Worm (Caenorhabditis elegans): ENCODE measurements around the gene Y6E2A.7.

DNA sequence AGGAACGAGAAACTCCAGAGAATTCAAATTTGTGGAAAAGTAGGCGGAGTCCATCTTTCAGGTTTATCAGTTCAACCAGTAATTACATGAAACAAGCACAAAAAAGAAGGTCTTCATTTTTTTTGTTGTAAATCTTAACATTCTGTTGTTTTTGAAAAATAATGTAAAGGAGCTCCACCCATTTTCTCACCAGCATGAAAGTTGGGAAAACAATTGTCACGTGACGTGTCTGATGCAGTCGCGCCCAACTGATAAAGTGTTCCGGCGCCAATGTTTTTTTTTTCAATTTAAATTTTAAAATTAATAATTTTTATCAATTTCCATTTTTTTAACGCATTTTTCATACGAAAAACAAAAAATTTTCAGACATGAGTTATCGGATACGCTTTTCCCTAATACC, 49.4 kb downstream of the Y6E2A.7 start, which contains the start of gene F57A10.4:
- TF ChIP-seq Y67H2A.10 (GFP tag; conservative IDR thresholded peaks at IDR 0.05) (no peak), efl-1 (GFP tag; optimal IDR thresholded peaks at IDR 0.05) (peak; percentile 45), F52B5.7 (tag; optimal IDR thresholded peaks at IDR 0.05) (no peak), nfya-1 (tag; optimal IDR thresholded peaks at IDR 0.05; ENCODE audit: borderline replicate concordance, insufficient read depth) (no peak), aptf-2 (GFP tag; conservative IDR thresholded peaks at IDR 0.05) (no peak), ama-1 (optimal IDR thresholded peaks at IDR 0.05) (no peak), ama-1 (GFP tag; optimal IDR thresholded peaks at IDR 0.05) (no peak), Y53F4B.3 (GFP tag; IDR thresholded peaks at IDR 0.05) (no peak), F49E8.2 (tag; optimal IDR thresholded peaks at IDR 0.05; ENCODE audit: insufficient read depth) (no peak), lin-40 (tag; optimal IDR thresholded peaks at IDR 0.05) (no peak), T07F8.4 (tag; optimal IDR thresholded peaks at IDR 0.05) (no peak)

All from whole organism, young adult.